Fruit fly (Drosophila melanogaster) whole organism, adult: ENCODE measurements around the gene Aldh7A1.

ENCODE experiments used
- CG14711 ChIP-seq: fragments of 200-800 bp; sonication (Bioruptor generic); optimal IDR thresholded peaks from 2 replicates; lab custom pipeline; 2018; ENCODE audit warnings: missing biosample characterization, mild to moderate bottlenecking, missing genetic modification characterization, moderate library complexity
- CG33017 ChIP-seq: fragments of 200-800 bp; sonication (Bioruptor generic); optimal IDR thresholded peaks from 2 replicates; lab custom pipeline; 2018; ENCODE audit warnings: missing biosample characterization, mild to moderate bottlenecking, missing genetic modification characterization, moderate library complexity
- Clk ChIP-seq: fragments of 200-800 bp; sonication (Bioruptor generic); optimal IDR thresholded peaks from 2 replicates; lab custom pipeline; 2017; ENCODE audit warnings: missing biosample characterization, missing genetic modification characterization
- Crg-1 ChIP-seq: fragments of 200-800 bp; sonication (Bioruptor generic); optimal IDR thresholded peaks from 2 replicates; lab custom pipeline; 2016; ENCODE audit warnings: missing biosample characterization, missing genetic modification characterization
- bab1 ChIP-seq: fragments of 200-800 bp; sonication (Bioruptor generic); optimal IDR thresholded peaks from 3 replicates; lab custom pipeline; 2019; ENCODE audit warnings: missing biosample characterization, mild to moderate bottlenecking, missing genetic modification characterization, moderate library complexity
- cnc ChIP-seq, 2 experiments: fragments of >200 bp; optimal IDR thresholded peaks; 2 replicates each; lab custom pipeline; 2017
- kay ChIP-seq: fragments of 200-800 bp; sonication (Bioruptor generic); peaks from one replicate; lab custom pipeline; 2016; ENCODE audit warnings: missing biosample characterization, missing genetic modification characterization, borderline replicate concordance
- ovo ChIP-seq: fragments of 200-800 bp; sonication (Bioruptor generic); optimal IDR thresholded peaks from 2 replicates; lab custom pipeline; 2016; ENCODE audit warnings: missing biosample characterization, missing genetic modification characterization
- tj ChIP-seq: fragments of 200-800 bp; sonication (Bioruptor generic); optimal IDR thresholded peaks from 3 replicates; lab custom pipeline; 2017; ENCODE audit warnings: missing biosample characterization, mild to moderate bottlenecking, missing genetic modification characterization, moderate library complexity
- toe ChIP-seq: fragments of 200-800 bp; sonication (Bioruptor generic); optimal IDR thresholded peaks from 2 replicates; lab custom pipeline; 2016; ENCODE audit warnings: missing biosample characterization, missing genetic modification characterization

DNA sequence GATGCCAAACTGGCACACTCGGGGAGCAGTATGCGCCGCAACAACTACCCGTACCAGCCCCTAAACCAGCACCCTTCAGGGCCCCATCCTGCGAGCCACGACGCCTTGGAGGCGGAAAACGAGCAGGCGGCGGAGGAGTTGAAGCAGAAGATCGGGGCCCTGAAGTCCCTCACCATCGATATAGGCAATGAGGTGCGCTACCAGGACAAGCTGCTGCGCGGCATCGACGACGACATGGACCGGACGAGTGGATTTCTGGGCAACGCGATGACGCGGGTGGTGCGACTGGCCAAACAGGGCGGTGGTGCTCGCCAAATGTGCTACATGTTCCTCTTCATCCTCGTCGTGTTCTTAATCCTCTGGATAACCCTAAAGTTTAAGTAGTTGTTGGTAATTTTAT, 7.0 kb downstream of the Aldh7A1 start:
- TF ChIP-seq Crg-1 (GFP tag; lab: Kevin White, UChicago), result no peak
- no peak for TF ChIP-seq CG33017 (tag; lab: Kevin White, UChicago)
- TF ChIP-seq cnc (optimal IDR thresholded peaks at IDR 0.05; lab: Kevin White, UChicago), result no peak
- no peak for TF ChIP-seq toe
- TF ChIP-seq ovo, result no peak
- no peak for TF ChIP-seq CG14711 (tag; lab: Kevin White, UChicago)
- no peak for TF ChIP-seq tj (GFP tag; lab: Kevin White, UChicago)
- no peak for TF ChIP-seq bab1 (GFP tag; lab: Kevin White, UChicago)
- no peak for TF ChIP-seq kay (GFP tag; lab: Kevin White, UChicago)
- no peak for TF ChIP-seq Clk (GFP tag; lab: Kevin White, UChicago)
